Worm (Caenorhabditis elegans) whole organism, midembryonic: ENCODE results near the gene parg-1.
A peak's percentile ranks its signal among the peaks of the same experiment; 100 is the strongest.

Source experiments
- T22C8.4 ChIP-seq: fragments of 200-800 bp; sonication (Bioruptor generic); IDR thresholded peaks from 2 replicates; pipeline ENCODE4 v1.3.6; 2022; ENCODE audit warnings: missing genetic modification characterization, missing compliant biosample characterization
- cog-1 ChIP-seq: sonication (generic microtip); optimal IDR thresholded peaks from 2 replicates; lab custom pipeline; 2016; ENCODE audit warnings: missing genetic modification characterization, missing compliant biosample characterization
- flt-1 ChIP-seq: fragments of 200-800 bp; sonication (Bioruptor generic); IDR thresholded peaks from 2 replicates; pipeline ENCODE4 v1.3.6; 2022; ENCODE audit warnings: missing genetic modification characterization, missing compliant biosample characterization
- klf-2 ChIP-seq: fragments of 200-800 bp; sonication (Bioruptor generic); conservative IDR thresholded peaks from 2 replicates; pipeline ENCODE4 v1.3.6; 2022; ENCODE audit warnings: missing genetic modification reagents, missing genetic modification characterization, missing compliant biosample characterization
- med-1 ChIP-seq: sonication (generic microtip); optimal IDR thresholded peaks from 2 replicates; lab custom pipeline; 2017; ENCODE audit warnings: missing genetic modification characterization, mild to moderate bottlenecking, missing compliant biosample characterization, antibody characterized with exemption, missing genetic modification reagents; ENCODE audit not compliant: insufficient read depth
- ref-1 ChIP-seq: fragments of 200-800 bp; sonication (Bioruptor generic); conservative IDR thresholded peaks from 2 replicates; pipeline ENCODE4 v1.3.6; 2022; ENCODE audit warnings: missing genetic modification reagents, missing genetic modification characterization, missing compliant biosample characterization
- tab-1 ChIP-seq: fragments of 200-800 bp; sonication (Bioruptor generic); IDR thresholded peaks from 2 replicates; pipeline ENCODE4 v1.3.6; 2022; ENCODE audit warnings: missing genetic modification characterization, missing compliant biosample characterization
- ztf-23 ChIP-seq: fragments of 200-800 bp; sonication (Bioruptor generic); IDR thresholded peaks from 2 replicates; pipeline ENCODE4 v1.3.6; 2022; ENCODE audit warnings: missing genetic modification reagents, missing genetic modification characterization, missing compliant biosample characterization
- ztf-29 ChIP-seq: fragments of 200-800 bp; sonication (Bioruptor generic); IDR thresholded peaks from 2 replicates; pipeline ENCODE4 v1.3.6; 2022; ENCODE audit warnings: missing genetic modification reagents, missing genetic modification characterization, missing compliant biosample characterization

parg-1 gene

ce11 chrIV:8754146-8754545, 8.1 kb downstream of the parg-1 start:
- TF ChIP-seq ztf-29 (GFP tag; lab: Robert Waterston, UW), result no peak
- TF ChIP-seq klf-2 (GFP tag; lab: Robert Waterston, UW), result no peak
- TF ChIP-seq tab-1, result no peak
- TF ChIP-seq ref-1 (GFP tag; lab: Robert Waterston, UW), result no peak
- no peak for TF ChIP-seq flt-1
- no peak for TF ChIP-seq med-1
- TF ChIP-seq ztf-23 (GFP tag; lab: Robert Waterston, UW), result no peak
- no peak for TF ChIP-seq cog-1 (tag; lab: Kevin White, UChicago)
- TF ChIP-seq T22C8.4 (GFP tag; lab: Robert Waterston, UW), result no peak

DNA sequence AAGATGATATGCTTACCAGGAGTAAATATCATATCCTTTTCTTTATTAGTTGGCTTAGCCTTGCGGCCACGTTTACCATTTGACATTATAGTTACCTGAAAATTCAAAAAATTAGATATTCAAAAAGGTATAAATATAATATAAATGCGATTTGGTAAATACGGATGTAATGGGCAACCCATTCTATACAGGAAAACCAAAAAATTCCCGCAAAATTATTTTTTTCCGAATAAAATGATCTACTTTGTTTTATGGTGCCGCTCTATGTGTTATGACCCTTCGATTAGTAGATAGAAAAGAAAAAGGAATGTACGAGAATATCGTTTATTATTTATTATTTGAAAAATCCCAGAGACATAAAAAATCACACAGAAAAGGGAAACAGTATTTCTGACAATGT, 8.7 kb downstream of the parg-1 start, which contains the start of gene elli-1:
elli-1 (minus strand) TSS at position 101 of the 400 bp plus-strand sequence.
- TF ChIP-seq klf-2 (GFP tag; lab: Robert Waterston, UW), result no peak
- TF ChIP-seq ztf-23 (GFP tag; lab: Robert Waterston, UW), result no peak
- TF ChIP-seq cog-1 (tag; lab: Kevin White, UChicago), result no peak
- TF ChIP-seq tab-1, result no peak
- TF ChIP-seq med-1, result no peak
- TF ChIP-seq T22C8.4 (GFP tag; lab: Robert Waterston, UW), result no peak
- no peak for TF ChIP-seq flt-1
- TF ChIP-seq ztf-29 (GFP tag; lab: Robert Waterston, UW), result no peak
- TF ChIP-seq ref-1 (GFP tag; lab: Robert Waterston, UW), result no peak

DNA sequence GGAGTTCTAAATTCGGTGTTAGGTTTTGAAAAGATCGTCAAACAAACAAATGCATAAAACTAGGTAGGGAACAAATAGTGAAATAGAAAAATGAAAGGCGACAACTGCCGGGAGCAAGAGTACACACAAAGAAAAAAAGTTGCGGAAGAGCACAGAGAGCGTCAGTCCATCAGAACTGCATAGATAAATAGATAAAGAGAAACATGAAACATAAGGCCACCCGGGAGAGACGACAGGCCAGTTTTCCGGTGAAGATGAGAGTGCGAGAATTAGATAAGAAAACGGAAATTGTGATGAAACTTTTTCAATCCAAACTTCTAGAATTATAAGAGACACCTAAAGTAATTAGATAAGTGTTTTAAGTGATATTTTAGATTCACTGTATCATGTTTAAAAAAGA, 11.7 kb downstream of the parg-1 start:
- TF ChIP-seq flt-1, result no peak
- no peak for TF ChIP-seq T22C8.4 (GFP tag; lab: Robert Waterston, UW)
- no peak for TF ChIP-seq klf-2 (GFP tag; lab: Robert Waterston, UW)
- TF ChIP-seq tab-1, result no peak
- TF ChIP-seq med-1, result no peak
- no peak for TF ChIP-seq ref-1 (GFP tag; lab: Robert Waterston, UW)

DNA sequence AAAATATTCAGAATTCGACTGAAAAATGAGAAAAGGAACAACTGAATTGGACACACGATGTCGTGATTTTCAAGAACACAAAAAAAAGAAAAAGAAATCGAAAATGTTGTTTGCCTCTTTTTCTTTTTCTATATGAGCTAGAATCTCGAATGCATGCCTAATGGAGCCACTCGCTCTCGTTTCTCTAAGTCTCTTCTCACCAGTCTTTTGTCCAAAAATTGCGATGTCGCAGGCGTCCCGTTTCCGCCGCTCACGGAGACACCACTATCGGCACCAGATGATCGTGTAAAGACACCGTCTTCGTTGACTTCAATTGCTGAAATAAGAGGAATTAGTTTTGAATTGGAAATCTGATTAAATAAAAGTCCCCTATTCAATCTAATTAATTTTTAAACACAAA, 12.6 kb downstream of the parg-1 start:
- TF ChIP-seq ztf-29 (GFP tag; lab: Robert Waterston, UW), result no peak
- no peak for TF ChIP-seq flt-1
- TF ChIP-seq cog-1 (tag; lab: Kevin White, UChicago), result no peak
- TF ChIP-seq med-1, result no peak
- no peak for TF ChIP-seq T22C8.4 (GFP tag; lab: Robert Waterston, UW)
- no peak for TF ChIP-seq tab-1
- no peak for TF ChIP-seq ref-1 (GFP tag; lab: Robert Waterston, UW)
- no peak for TF ChIP-seq ztf-23 (GFP tag; lab: Robert Waterston, UW)
- no peak for TF ChIP-seq klf-2 (GFP tag; lab: Robert Waterston, UW)

DNA sequence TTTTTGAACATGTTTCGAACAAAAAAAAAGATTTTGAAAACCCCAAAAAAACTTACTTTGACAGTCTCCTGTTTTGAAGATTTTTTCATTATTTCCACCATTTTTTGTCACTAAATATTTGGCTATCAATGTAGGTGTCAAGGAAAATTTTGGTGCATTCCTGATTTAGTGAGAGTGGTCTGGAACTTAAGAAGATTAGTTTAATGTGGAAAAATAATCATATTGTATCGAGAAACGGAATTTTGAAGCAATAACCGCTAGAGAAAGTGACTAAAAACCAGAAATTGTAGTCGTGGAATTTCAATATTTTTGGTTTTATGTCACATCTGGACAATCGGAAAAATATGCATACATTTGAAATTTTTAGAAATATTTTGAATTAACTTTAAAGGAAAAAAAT, 15.8 kb downstream of the parg-1 start, which contains the start of the genes F20C5.11 and klp-11:
F20C5.11 (minus strand) TSS at position 101 of the 400 bp plus-strand sequence.
klp-11 (minus strand) TSS at position 171 of the 400 bp plus-strand sequence.
- TF ChIP-seq T22C8.4 (GFP tag; lab: Robert Waterston, UW), result no peak
- TF ChIP-seq ztf-23 (GFP tag; lab: Robert Waterston, UW), result no peak
- TF ChIP-seq cog-1 (tag; lab: Kevin White, UChicago), result no peak
- no peak for TF ChIP-seq tab-1
- no peak for TF ChIP-seq flt-1
- TF ChIP-seq ztf-29 (GFP tag; lab: Robert Waterston, UW), result no peak
- no peak for TF ChIP-seq klf-2 (GFP tag; lab: Robert Waterston, UW)
- no peak for TF ChIP-seq ref-1 (GFP tag; lab: Robert Waterston, UW)
- TF ChIP-seq med-1, result no peak

ce11 chrIV:8762471-8762870, 16.4 kb downstream of the parg-1 start:
- TF ChIP-seq cog-1 (tag; lab: Kevin White, UChicago) (peak; percentile 47), ref-1 (GFP tag; lab: Robert Waterston, UW) (no peak), ztf-23 (GFP tag; lab: Robert Waterston, UW) (no peak), T22C8.4 (GFP tag; lab: Robert Waterston, UW) (peak; percentile 74), med-1 (no peak), flt-1 (no peak), klf-2 (GFP tag; lab: Robert Waterston, UW) (no peak), tab-1 (no peak), ztf-29 (GFP tag; lab: Robert Waterston, UW) (no peak)

DNA sequence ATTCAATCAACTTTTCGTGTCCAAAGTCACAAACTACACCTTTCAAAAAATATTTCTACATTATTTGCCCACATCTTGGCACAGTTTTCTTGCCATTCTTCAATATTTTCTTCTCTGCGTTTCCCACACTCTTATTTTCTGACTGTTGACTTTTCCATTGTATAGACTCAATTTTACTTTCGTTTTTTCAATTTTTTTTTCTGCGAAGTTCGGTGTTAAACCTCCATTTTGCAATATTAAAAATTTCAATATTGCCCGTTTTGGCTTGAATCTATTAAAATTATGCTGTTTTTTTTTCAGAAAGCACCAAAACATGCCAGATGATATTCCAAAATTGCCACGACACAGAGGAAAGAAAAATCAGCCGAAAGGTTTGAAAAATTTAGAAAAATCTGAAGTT, 18.5 kb downstream of the parg-1 start, which contains the start of gene cdc-50.B:
cdc-50.B (plus strand) TSS at position 301 of the 400 bp plus-strand sequence.
- TF ChIP-seq ztf-29 (GFP tag; lab: Robert Waterston, UW), result no peak
- no peak for TF ChIP-seq klf-2 (GFP tag; lab: Robert Waterston, UW)
- TF ChIP-seq cog-1 (tag; lab: Kevin White, UChicago), result no peak
- no peak for TF ChIP-seq ref-1 (GFP tag; lab: Robert Waterston, UW)
- no peak for TF ChIP-seq med-1
- TF ChIP-seq tab-1, result no peak
- no peak for TF ChIP-seq flt-1
- TF ChIP-seq T22C8.4 (GFP tag; lab: Robert Waterston, UW), result no peak
- no peak for TF ChIP-seq ztf-23 (GFP tag; lab: Robert Waterston, UW)

DNA sequence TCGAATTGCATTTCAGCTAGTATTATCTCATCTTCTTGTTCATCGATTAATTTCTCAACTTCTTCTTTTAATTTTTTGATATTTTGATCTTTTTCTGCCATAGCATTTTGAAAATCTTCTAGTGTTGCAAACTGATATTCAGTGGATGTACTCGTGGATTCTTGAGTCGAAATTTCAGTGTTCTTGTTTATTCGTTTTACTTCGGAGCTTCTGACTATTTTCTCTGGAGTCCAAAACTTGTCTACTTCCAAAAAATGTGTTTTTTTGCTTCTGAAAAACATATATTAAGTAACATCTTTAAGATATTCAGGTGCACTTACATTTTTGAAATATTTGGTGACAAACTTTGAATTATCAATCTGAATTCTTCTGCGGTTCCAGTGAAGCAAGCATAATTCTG, 23.5 kb downstream of the parg-1 start, which contains the start of gene F20C5.5:
F20C5.5 (minus strand) TSS at position 101 of the 400 bp plus-strand sequence.
- TF ChIP-seq klf-2 (GFP tag; lab: Robert Waterston, UW) (no peak), T22C8.4 (GFP tag; lab: Robert Waterston, UW) (no peak), tab-1 (no peak), flt-1 (no peak), cog-1 (tag; lab: Kevin White, UChicago) (no peak), ztf-23 (GFP tag; lab: Robert Waterston, UW) (no peak), ztf-29 (GFP tag; lab: Robert Waterston, UW) (no peak), med-1 (no peak), ref-1 (GFP tag; lab: Robert Waterston, UW) (no peak)

ce11 chrIV:8772800-8773256, 26.8 kb downstream of the parg-1 start, which contains the start of gene F20C5.6:
F20C5.6 (minus strand) TSS chrIV:8773206.
- TF ChIP-seq tab-1 (no peak), ztf-23 (GFP tag; lab: Robert Waterston, UW) (no peak), klf-2 (GFP tag; lab: Robert Waterston, UW) (no peak)

- no peak for TF ChIP-seq ztf-23 (GFP tag; lab: Robert Waterston, UW)
- no peak for TF ChIP-seq med-1
- TF ChIP-seq T22C8.4 (GFP tag; lab: Robert Waterston, UW), result no peak
- no peak for TF ChIP-seq flt-1
- TF ChIP-seq klf-2 (GFP tag; lab: Robert Waterston, UW), result no peak
- TF ChIP-seq ref-1 (GFP tag; lab: Robert Waterston, UW), result no peak
- TF ChIP-seq cog-1 (tag; lab: Kevin White, UChicago), result no peak
- no peak for TF ChIP-seq tab-1
These were observed 32.0 kb downstream of the parg-1 start, which contains the start of gene C33D9.6 for ce11 chrIV:8778045-8778444. C33D9.6 (minus strand) TSS chrIV:8778145.
